Fruit fly (Drosophila melanogaster) whole organism, embryonic: ENCODE measurements around the gene CG46270.

ENCODE experiments used
- Blimp-1 ChIP-seq: fragments of 200-800 bp; sonication (Bioruptor generic); optimal IDR thresholded peaks from 3 replicates; lab custom pipeline; 2018; ENCODE audit warnings: missing biosample characterization, missing genetic modification characterization, mild to moderate bottlenecking, moderate library complexity, missing genetic modification reagents
- CG11723 ChIP-seq: fragments of 200-800 bp; sonication (Bioruptor generic); optimal IDR thresholded peaks from 2 replicates; lab custom pipeline; 2017; ENCODE audit warnings: missing biosample characterization, mild to moderate bottlenecking, missing genetic modification characterization
- CG13123 ChIP-seq: fragments of 200-800 bp; sonication (Bioruptor generic); optimal IDR thresholded peaks from 2 replicates; lab custom pipeline; 2016; ENCODE audit warnings: missing biosample characterization, missing genetic modification characterization
- CG13296 ChIP-seq: fragments of 200-800 bp; sonication (Bioruptor generic); optimal IDR thresholded peaks from 3 replicates; lab custom pipeline; 2018; ENCODE audit warnings: missing biosample characterization, mild to moderate bottlenecking, missing genetic modification characterization
- CG14667 ChIP-seq: fragments of 200-800 bp; sonication (Bioruptor generic); IDR thresholded peaks from 2 replicates; pipeline ENCODE4 v1.3.6; 2022; ENCODE audit warnings: missing biosample characterization, missing genetic modification characterization
- CG17361 ChIP-seq: fragments of 200-800 bp; sonication (Bioruptor generic); IDR thresholded peaks from 3 replicates; pipeline ENCODE4 v1.3.6; 2022; ENCODE audit warnings: missing biosample characterization, missing genetic modification characterization
- CG18476 ChIP-seq: fragments of 200-800 bp; sonication (Bioruptor generic); optimal IDR thresholded peaks from 2 replicates; lab custom pipeline; 2016; ENCODE audit warnings: missing biosample characterization, mild to moderate bottlenecking, missing genetic modification characterization
- CG2116 ChIP-seq: fragments of 200-800 bp; sonication (Bioruptor generic); optimal IDR thresholded peaks from 3 replicates; lab custom pipeline; 2018; ENCODE audit warnings: missing biosample characterization, mild to moderate bottlenecking, missing genetic modification characterization
- CG2129 ChIP-seq: fragments of 200-800 bp; sonication (Bioruptor generic); IDR thresholded peaks from 2 replicates; pipeline ENCODE4 v1.3.6; 2022; ENCODE audit warnings: missing biosample characterization, missing genetic modification characterization; ENCODE audit not compliant: partially characterized antibody
- CG2875 ChIP-seq: fragments of 200-800 bp; sonication (Bioruptor generic); optimal IDR thresholded peaks from 2 replicates; lab custom pipeline; 2017; ENCODE audit warnings: missing biosample characterization, mild to moderate bottlenecking, missing genetic modification characterization, missing genetic modification reagents
- CG34224 ChIP-seq: fragments of 200-800 bp; sonication (Bioruptor generic); IDR thresholded peaks from 3 replicates; pipeline ENCODE4 v1.3.6; 2022; ENCODE audit warnings: missing biosample characterization, missing genetic modification characterization; ENCODE audit not compliant: partially characterized antibody
- CG42726 ChIP-seq: fragments of 200-800 bp; sonication (Bioruptor generic); IDR thresholded peaks from 2 replicates; pipeline ENCODE4 v1.3.6; 2022; ENCODE audit warnings: missing biosample characterization, missing genetic modification characterization; ENCODE audit not compliant: partially characterized antibody
- CG7963 ChIP-seq: fragments of 200-800 bp; sonication (Bioruptor generic); IDR thresholded peaks from 3 replicates; pipeline ENCODE4 v1.3.6; 2022; ENCODE audit warnings: missing biosample characterization, missing genetic modification characterization; ENCODE audit not compliant: partially characterized antibody
- CG9609 ChIP-seq: fragments of 200-800 bp; sonication (Bioruptor generic); optimal IDR thresholded peaks from 3 replicates; lab custom pipeline; 2016; ENCODE audit warnings: missing biosample characterization, missing genetic modification characterization
- Camta ChIP-seq: fragments of 200-800 bp; sonication (Bioruptor generic); optimal IDR thresholded peaks from 2 replicates; lab custom pipeline; 2016; ENCODE audit warnings: missing biosample characterization, missing genetic modification characterization
- Dfd ChIP-seq, 2 experiments: fragments of >200 bp; optimal IDR thresholded peaks; 2 replicates each; lab custom pipeline; 2017; ENCODE audit warnings: missing biosample characterization in 2 of 2, missing genetic modification characterization in 2 of 2
- Doc3 ChIP-seq: fragments of 200-800 bp; sonication (Bioruptor generic); IDR thresholded peaks from 3 replicates; pipeline ENCODE4 v1.3.6; 2022; ENCODE audit warnings: missing biosample characterization, missing genetic modification characterization; ENCODE audit not compliant: partially characterized antibody
- Fer2 ChIP-seq: fragments of 200-800 bp; sonication (Bioruptor generic); optimal IDR thresholded peaks from 2 replicates; lab custom pipeline; 2018; ENCODE audit warnings: missing biosample characterization, mild to moderate bottlenecking, missing genetic modification characterization, moderate library complexity
- NFAT ChIP-seq: fragments of 200-800 bp; sonication (Bioruptor generic); IDR thresholded peaks from 2 replicates; pipeline ENCODE4 v1.3.6; 2022; ENCODE audit warnings: missing biosample characterization, missing genetic modification characterization
- Neu2 ChIP-seq: fragments of 200-800 bp; sonication (Bioruptor generic); optimal IDR thresholded peaks from 3 replicates; lab custom pipeline; 2016; ENCODE audit warnings: missing biosample characterization, missing genetic modification characterization, borderline replicate concordance
- Nf-YC ChIP-seq: fragments of 200-800 bp; optimal IDR thresholded peaks from 3 replicates; lab custom pipeline; 2019; ENCODE audit warnings: missing biosample characterization, mild to moderate bottlenecking, missing genetic modification characterization, moderate library complexity
- Rfx ChIP-seq: fragments of 200-800 bp; sonication (Bioruptor generic); IDR thresholded peaks from 2 replicates; pipeline ENCODE4 v1.3.6; 2022; ENCODE audit warnings: missing biosample characterization, missing genetic modification characterization
- Six4 ChIP-seq: fragments of 200-800 bp; sonication (Bioruptor generic); optimal IDR thresholded peaks from 2 replicates; lab custom pipeline; 2016; ENCODE audit warnings: missing biosample characterization, missing genetic modification characterization
- Tbp ChIP-seq: fragments of >200 bp; optimal IDR thresholded peaks from 2 replicates; lab custom pipeline; 2018; ENCODE audit warnings: missing biosample characterization, missing genetic modification characterization
- br ChIP-seq: fragments of >200 bp; optimal IDR thresholded peaks from 2 replicates; lab custom pipeline; 2017
- btn ChIP-seq: fragments of 200-800 bp; sonication (Bioruptor generic); optimal IDR thresholded peaks from 2 replicates; lab custom pipeline; 2016; ENCODE audit warnings: missing biosample characterization, missing genetic modification characterization
- cas ChIP-seq: fragments of 200-800 bp; sonication (Bioruptor generic); IDR thresholded peaks from 2 replicates; pipeline ENCODE4 v1.3.6; 2022; ENCODE audit warnings: missing biosample characterization, missing genetic modification characterization
- cato ChIP-seq: fragments of 200-800 bp; sonication (Bioruptor generic); optimal IDR thresholded peaks from 2 replicates; lab custom pipeline; 2016; ENCODE audit warnings: missing biosample characterization, missing genetic modification characterization, borderline replicate concordance
- crp ChIP-seq, 2 experiments: fragments of 200-800 bp; sonication (Bioruptor generic); optimal IDR thresholded peaks; 2 replicates in 1 of 2; 3 replicates in 1 of 2; lab custom pipeline; 2017; ENCODE audit warnings: missing biosample characterization in 2 of 2, missing genetic modification characterization in 2 of 2, mild to moderate bottlenecking in 1 of 2, moderate library complexity in 1 of 2
- eve ChIP-seq, 2 experiments: fragments of >200 bp; optimal IDR thresholded peaks; 2 replicates each; lab custom pipeline; 2017; ENCODE audit warnings: missing biosample characterization in 2 of 2, missing genetic modification characterization in 2 of 2
- gce ChIP-seq: fragments of 200-800 bp; sonication (Bioruptor generic); IDR thresholded peaks from 3 replicates; pipeline ENCODE4 v1.3.6; 2022; ENCODE audit warnings: missing biosample characterization, missing genetic modification characterization
- ham ChIP-seq: fragments of 200-800 bp; sonication (Bioruptor generic); IDR thresholded peaks from 2 replicates; pipeline ENCODE4 v1.3.6; 2022; ENCODE audit warnings: missing biosample characterization, missing genetic modification characterization
- ind ChIP-seq: fragments of 200-800 bp; sonication (Bioruptor generic); optimal IDR thresholded peaks from 3 replicates; lab custom pipeline; 2016; ENCODE audit warnings: missing biosample characterization, missing genetic modification characterization
- jing ChIP-seq: fragments of 200-800 bp; sonication (Bioruptor generic); optimal IDR thresholded peaks from 2 replicates; lab custom pipeline; 2018; ENCODE audit warnings: missing biosample characterization, mild to moderate bottlenecking, missing genetic modification characterization
- kni ChIP-seq: fragments of 200-800 bp; sonication (Bioruptor generic); optimal IDR thresholded peaks from 3 replicates; lab custom pipeline; 2017; ENCODE audit warnings: mild to moderate bottlenecking, missing biosample characterization, missing genetic modification reagents, missing genetic modification characterization
- nmo ChIP-seq: fragments of 200-800 bp; sonication (Bioruptor generic); optimal IDR thresholded peaks from 2 replicates; lab custom pipeline; 2018; ENCODE audit warnings: missing biosample characterization, mild to moderate bottlenecking, missing genetic modification characterization, moderate library complexity
- pan ChIP-seq, 4 experiments: fragments of >200 bp in 3 of 4; fragments of 200-800 bp in 1 of 4; sonication (Bioruptor generic) in 1 of 4; optimal IDR thresholded peaks in 3 of 4; IDR thresholded peaks in 1 of 4; 2 replicates each; pipeline versions ENCODE4 v1.3.6 to Lab custom; 2017 to 2022; ENCODE audit warnings: missing biosample characterization in 2 of 4, missing genetic modification characterization in 2 of 4, mixed read lengths in 1 of 4
- pfk ChIP-seq: fragments of 200-800 bp; sonication (Bioruptor generic); optimal IDR thresholded peaks from 2 replicates; lab custom pipeline; 2018; ENCODE audit warnings: missing biosample characterization, mild to moderate bottlenecking, missing genetic modification characterization, moderate library complexity
- psq ChIP-seq: fragments of 200-800 bp; sonication (Bioruptor generic); optimal IDR thresholded peaks from 2 replicates; lab custom pipeline; 2017; ENCODE audit warnings: missing biosample characterization, missing genetic modification characterization
- salm ChIP-seq: fragments of 200-800 bp; sonication (Bioruptor generic); optimal IDR thresholded peaks from 2 replicates; lab custom pipeline; 2018; ENCODE audit warnings: missing biosample characterization, mild to moderate bottlenecking, missing genetic modification characterization
- so ChIP-seq: fragments of 200-800 bp; sonication (Bioruptor generic); IDR thresholded peaks from 3 replicates; pipeline ENCODE4 v1.3.6; 2022; ENCODE audit warnings: missing biosample characterization, missing genetic modification characterization
- tio ChIP-seq: fragments of 200-800 bp; sonication (Bioruptor generic); optimal IDR thresholded peaks from 2 replicates; lab custom pipeline; 2017; ENCODE audit warnings: missing biosample characterization, missing genetic modification characterization, inconsistent platforms
- toy ChIP-seq: fragments of 200-800 bp; sonication (Bioruptor generic); IDR thresholded peaks from 2 replicates; pipeline ENCODE4 v1.3.6; 2022; ENCODE audit warnings: missing biosample characterization, missing genetic modification characterization
- tup ChIP-seq: fragments of 200-800 bp; sonication (Bioruptor generic); optimal IDR thresholded peaks from 2 replicates; lab custom pipeline; 2016; ENCODE audit warnings: missing biosample characterization, mild to moderate bottlenecking, missing genetic modification characterization, moderate library complexity
- tx ChIP-seq: fragments of 200-800 bp; sonication (Bioruptor generic); optimal IDR thresholded peaks from 2 replicates; lab custom pipeline; 2016; ENCODE audit warnings: missing biosample characterization, missing genetic modification characterization
- vnd ChIP-seq: fragments of 200-800 bp; sonication (Bioruptor generic); IDR thresholded peaks from 3 replicates; pipeline ENCODE4 v1.3.6; 2022; ENCODE audit warnings: missing biosample characterization, missing genetic modification characterization; ENCODE audit not compliant: partially characterized antibody
- zen2 ChIP-seq: fragments of 200-800 bp; sonication (Bioruptor generic); IDR thresholded peaks from 3 replicates; pipeline ENCODE4 v1.3.6; 2022; ENCODE audit warnings: missing biosample characterization, missing genetic modification characterization; ENCODE audit not compliant: partially characterized antibody
- zf30C ChIP-seq: fragments of 200-800 bp; sonication (Bioruptor generic); optimal IDR thresholded peaks from 3 replicates; lab custom pipeline; 2018; ENCODE audit warnings: missing biosample characterization, mild to moderate bottlenecking, missing genetic modification characterization

Gene CG46270

DNA sequence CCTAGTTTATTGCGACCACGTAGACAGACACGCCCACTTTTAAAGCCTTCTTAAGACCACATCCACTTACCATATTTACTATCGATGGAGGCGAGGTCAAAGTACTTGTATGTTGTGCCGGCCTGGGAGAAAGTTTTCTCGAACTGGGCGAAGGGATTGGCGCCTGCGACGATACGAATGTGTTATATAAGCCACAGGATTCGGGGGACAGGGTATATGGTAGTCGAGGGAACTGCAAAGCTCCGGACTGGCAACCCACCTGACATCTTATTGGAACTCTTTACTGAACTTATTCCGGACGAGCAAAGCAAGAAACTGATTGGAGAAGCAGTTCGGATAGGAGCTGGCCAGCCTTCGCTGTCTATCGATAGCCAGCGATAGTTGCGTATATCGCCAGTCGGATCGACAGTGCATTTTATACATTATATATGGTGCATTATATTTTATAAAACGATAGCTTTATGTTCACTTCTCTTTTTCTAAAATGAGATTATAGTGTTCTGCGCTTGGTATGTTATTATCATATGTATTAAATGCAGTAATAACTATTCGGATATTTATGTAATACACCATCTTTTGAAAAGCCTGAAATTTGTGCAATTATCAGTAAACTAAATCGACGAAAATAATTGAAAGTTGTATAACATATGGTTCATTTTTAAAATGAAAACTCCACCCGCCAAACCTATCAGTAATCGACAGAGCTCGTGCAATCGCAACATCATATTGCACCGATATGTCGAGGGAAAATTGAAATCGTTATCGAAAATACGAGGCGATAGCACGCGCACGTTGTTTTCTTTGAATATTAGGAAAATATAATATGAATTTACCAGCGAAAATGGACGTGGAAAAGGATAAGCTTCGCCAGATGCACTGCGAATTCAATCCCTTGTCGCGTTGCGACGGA, 15.4 kb downstream of the CG46270 start, which contains the start of the genes Irp-1B and Rrp46 (continued):
- TF ChIP-seq Doc3 (GFP tag; lab: Robert Waterston, UW) = peak; percentile 73
- peak; percentile 51 for TF ChIP-seq CG2129
- TF ChIP-seq psq (GFP tag; lab: Kevin White, UChicago) = no peak
- TF ChIP-seq toy (GFP tag; lab: Robert Waterston, UW) = no peak
- no peak for TF ChIP-seq CG17361 (GFP tag; lab: Robert Waterston, UW)
- TF ChIP-seq cato (GFP tag; lab: Kevin White, UChicago) = no peak
- peak; percentile 98 for TF ChIP-seq zen2 (GFP tag; lab: Robert Waterston, UW)
- no peak for TF ChIP-seq CG11723 (GFP tag; lab: Kevin White, UChicago)
- peak; percentile 10 for TF ChIP-seq nmo
- TF ChIP-seq br = no peak
- TF ChIP-seq kni (GFP tag; lab: Kevin White, UChicago) = no peak
- no peak for TF ChIP-seq so (GFP tag; lab: Robert Waterston, UW)
- TF ChIP-seq CG2116 = peak; percentile 88
- TF ChIP-seq tup (GFP tag; lab: Kevin White, UChicago) = no peak
- TF ChIP-seq CG14667 (GFP tag; lab: Robert Waterston, UW) = no peak
- TF ChIP-seq Fer2 = no peak
- TF ChIP-seq Six4 = no peak
- TF ChIP-seq Tbp (GFP tag; lab: Kevin White, UChicago) = no peak
- no peak for TF ChIP-seq Camta
- TF ChIP-seq CG9609 (GFP tag; lab: Kevin White, UChicago) = no peak
- TF ChIP-seq CG34224 (GFP tag; lab: Robert Waterston, UW) = peak; percentile 95
- no peak for TF ChIP-seq tx (GFP tag; lab: Kevin White, UChicago)
- TF ChIP-seq ind (GFP tag; lab: Kevin White, UChicago) = no peak
- TF ChIP-seq Blimp-1 = peak; percentile 51
- no peak for TF ChIP-seq btn (GFP tag; lab: Kevin White, UChicago)
- no peak for TF ChIP-seq Neu2 (GFP tag; lab: Kevin White, UChicago)
- TF ChIP-seq Dfd (GFP tag; optimal IDR thresholded peaks at IDR 0.05; lab: Kevin White, UChicago) = no peak
- TF ChIP-seq pfk (GFP tag; lab: Kevin White, UChicago) = no peak
- no peak for TF ChIP-seq NFAT (GFP tag; lab: Robert Waterston, UW)
- TF ChIP-seq pan (optimal IDR thresholded peaks at IDR 0.05; lab: Kevin White, UChicago) = no peak
- no peak for TF ChIP-seq pan (GFP tag; optimal IDR thresholded peaks at IDR 0.05 in 1 of 2, IDR thresholded peaks at IDR 0.05 in 1 of 2)
- no peak for TF ChIP-seq CG18476 (GFP tag; lab: Kevin White, UChicago)
- TF ChIP-seq zf30C (GFP tag; lab: Kevin White, UChicago) = no peak
- no peak for TF ChIP-seq salm (tag; lab: Kevin White, UChicago)
- peak; percentile 92 for TF ChIP-seq vnd (GFP tag; lab: Robert Waterston, UW)
- no peak; the same call in 1 of the 2 replicates for TF ChIP-seq cas (GFP tag; lab: Robert Waterston, UW)
- TF ChIP-seq crp (GFP tag; optimal IDR thresholded peaks at IDR 0.05; lab: Kevin White, UChicago) = no peak
- TF ChIP-seq tio (GFP tag; lab: Kevin White, UChicago) = no peak
- TF ChIP-seq CG2875 (GFP tag; lab: Kevin White, UChicago) = no peak
- TF ChIP-seq CG7963 = peak; percentile 97
- TF ChIP-seq jing (GFP tag; lab: Kevin White, UChicago) = no peak
- TF ChIP-seq Nf-YC (tag; lab: Kevin White, UChicago) = peak; percentile 10
- no peak for TF ChIP-seq gce (GFP tag; lab: Robert Waterston, UW)
- no peak for TF ChIP-seq eve (GFP tag; optimal IDR thresholded peaks at IDR 0.05; lab: Kevin White, UChicago)
- TF ChIP-seq Rfx = peak; percentile 49
- TF ChIP-seq CG42726 (GFP tag; lab: Robert Waterston, UW) = peak; percentile 69; the same call in 1 of the 2 replicates
- TF ChIP-seq CG13296 = no peak
- TF ChIP-seq ham (GFP tag; lab: Robert Waterston, UW) = no peak
- no peak for TF ChIP-seq CG13123 (GFP tag; lab: Kevin White, UChicago)
